Worm (Caenorhabditis elegans): ENCODE measurements around the gene srh-264.

ce11 chrV:15383739-15384138 lies 30.2 kb upstream of the srh-264 start, which contains the start of gene str-88:
- no peak for TF ChIP-seq aly-2 (tag; optimal IDR thresholded peaks at IDR 0.05)
- no peak for TF ChIP-seq duxl-1 (tag; optimal IDR thresholded peaks at IDR 0.05; ENCODE audit: poor library complexity)
- no peak for TF ChIP-seq nhr-28 (tag; optimal IDR thresholded peaks at IDR 0.05)
- TF ChIP-seq Y75B8A.6 (GFP tag; IDR thresholded peaks at IDR 0.05): no peak
- no peak for TF ChIP-seq nhr-11 (tag; optimal IDR thresholded peaks at IDR 0.05)
- no peak for TF ChIP-seq Y5F2A.4 (GFP tag; optimal IDR thresholded peaks at IDR 0.05)
- TF ChIP-seq nhr-41 (GFP tag; IDR thresholded peaks at IDR 0.05): no peak
- TF ChIP-seq pqm-1 (tag; optimal IDR thresholded peaks at IDR 0.05): no peak
- TF ChIP-seq fkh-10 (GFP tag; optimal IDR thresholded peaks at IDR 0.05): no peak
- TF ChIP-seq dve-1 (tag; optimal IDR thresholded peaks at IDR 0.05; ENCODE audit: insufficient read depth): no peak

Measured in whole organism, L4 larva.